Fruit fly (Drosophila melanogaster): ENCODE results near the gene wry.

Gene wry

DNA sequence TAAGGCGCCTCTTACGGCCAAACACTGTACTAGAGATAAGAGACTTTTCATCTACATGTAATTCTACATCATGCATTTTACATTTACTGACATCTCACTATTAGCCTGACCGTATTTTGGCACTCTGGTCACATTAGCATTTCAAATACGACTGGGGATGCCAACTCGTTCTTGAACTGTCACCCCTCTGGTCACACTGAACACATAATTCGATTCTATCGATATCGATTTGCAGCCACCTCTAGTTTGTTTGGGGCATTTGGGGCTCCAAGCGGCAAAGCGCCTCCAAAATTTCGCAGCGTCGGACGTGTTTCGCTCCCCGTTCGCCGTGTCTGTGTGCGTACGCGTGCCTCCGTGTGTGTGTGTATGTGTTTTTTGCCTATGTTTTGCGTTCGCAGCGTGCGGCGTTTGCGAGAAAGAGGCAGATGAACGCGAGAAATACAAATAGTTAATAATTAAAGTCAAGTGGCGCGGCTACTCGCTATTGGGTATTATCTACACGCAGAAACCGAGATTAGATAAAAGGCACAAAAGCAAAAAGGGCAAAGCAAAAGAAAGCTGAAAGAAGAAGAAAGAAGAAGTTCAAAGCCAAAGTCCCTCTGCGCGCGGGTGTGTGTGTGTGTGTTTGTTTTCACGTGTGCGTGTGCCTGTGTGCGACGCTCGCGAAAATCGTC lies 48.2 kb downstream of the wry start, which contains the start of gene Wdr62:
TSS of gene Wdr62 (plus strand) at position 214 of the 674 bp plus-strand sequence.
- TF ChIP-seq CG34406 (GFP tag; optimal IDR thresholded peaks at IDR 0.05) (peak; percentile 15), esn (GFP tag; optimal IDR thresholded peaks at IDR 0.05) (peak; percentile 53), Eip75B (GFP tag; optimal IDR thresholded peaks at IDR 0.05) (peak; percentile 46), ss (GFP tag; optimal IDR thresholded peaks at IDR 0.05) (peak; percentile 73 to 75), CG3032 (tag; optimal IDR thresholded peaks at IDR 0.05) (peak; percentile 23), CG15336 (GFP tag; IDR thresholded peaks at IDR 0.05) (peak; percentile 31; the same call in 1 of the 2 replicates), Lpt (GFP tag; optimal IDR thresholded peaks at IDR 0.05) (peak; percentile 16), dac (GFP tag; optimal IDR thresholded peaks at IDR 0.05) (peak; percentile 7), Blimp-1 (GFP tag; optimal IDR thresholded peaks at IDR 0.05) (no peak), CG1621 (tag; optimal IDR thresholded peaks at IDR 0.05) (peak; percentile 33), Hr39 (GFP tag; optimal IDR thresholded peaks at IDR 0.05) (no peak), acj6 (GFP tag; optimal IDR thresholded peaks at IDR 0.05) (no peak), CG7368 (GFP tag; optimal IDR thresholded peaks at IDR 0.05) (peak; percentile 28), salr (GFP tag; optimal IDR thresholded peaks at IDR 0.05) (peak in 1 of 2 experiments; percentile 44), Sox14 (GFP tag; optimal IDR thresholded peaks at IDR 0.05) (peak; percentile 40), OdsH (GFP tag; optimal IDR thresholded peaks at IDR 0.05) (no peak), pdm3 (GFP tag; optimal IDR thresholded peaks at IDR 0.05) (peak; percentile 40), CG6163 (GFP tag; IDR thresholded peaks at IDR 0.05) (peak; percentile 51; the same call in 1 of the 3 replicates), CG8319 (GFP tag; optimal IDR thresholded peaks at IDR 0.05) (no peak), net (GFP tag; optimal IDR thresholded peaks at IDR 0.05) (peak; percentile 64), svp (GFP tag) (peak; percentile 87), Sox102F (GFP tag; optimal IDR thresholded peaks at IDR 0.05) (peak; percentile 29), CG8119 (GFP tag; IDR thresholded peaks at IDR 0.05) (peak; percentile 52; the same call in 1 of the 3 replicates), fd59A (GFP tag; optimal IDR thresholded peaks at IDR 0.05) (no peak), CG6276 (GFP tag; optimal IDR thresholded peaks at IDR 0.05) (peak; percentile 69), Ets21C (GFP tag; optimal IDR thresholded peaks at IDR 0.05) (no peak), CG11762 (GFP tag; optimal IDR thresholded peaks at IDR 0.05; ENCODE audit: insufficient read depth) (no peak), Hr4 (GFP tag; optimal IDR thresholded peaks at IDR 0.05) (no peak), Ets96B (tag; optimal IDR thresholded peaks at IDR 0.05) (no peak), fd85E (GFP tag; optimal IDR thresholded peaks at IDR 0.05) (no peak), CG4318 (GFP tag; optimal IDR thresholded peaks at IDR 0.05) (no peak), eg (GFP tag; IDR thresholded peaks at IDR 0.05) (peak; percentile 62; the same call in 2 of the 3 replicates), CG11294 (GFP tag; IDR thresholded peaks at IDR 0.05) (no peak), CG10631 (GFP tag; optimal IDR thresholded peaks at IDR 0.05) (no peak), lz (GFP tag; optimal IDR thresholded peaks at IDR 0.05) (peak; percentile 21), CG31627 (GFP tag; optimal IDR thresholded peaks at IDR 0.05) (peak; percentile 23), dsx (GFP tag; optimal IDR thresholded peaks at IDR 0.05; ENCODE audit: poor library complexity, severe bottlenecking) (peak; percentile 17), CG8632 (GFP tag; optimal IDR thresholded peaks at IDR 0.05) (no peak), CG11902 (GFP tag; optimal IDR thresholded peaks at IDR 0.05) (no peak), Sox15 (GFP tag; optimal IDR thresholded peaks at IDR 0.05) (no peak), vri (GFP tag; optimal IDR thresholded peaks at IDR 0.05) (peak; percentile 30), cyc (GFP tag; optimal IDR thresholded peaks at IDR 0.05) (no peak), CG3919 (GFP tag; optimal IDR thresholded peaks at IDR 0.05) (peak; percentile 4), CG6808 (GFP tag; optimal IDR thresholded peaks at IDR 0.05) (peak; percentile 67), Eip78C (GFP tag) (peak; percentile 84), achi (GFP tag; optimal IDR thresholded peaks at IDR 0.05) (peak; percentile 18), CG6854 (GFP tag; optimal IDR thresholded peaks at IDR 0.05) (peak; percentile 53), Eip93F (GFP tag; optimal IDR thresholded peaks at IDR 0.05) (no peak), fkh (GFP tag; optimal IDR thresholded peaks at IDR 0.05) (peak; percentile 85), spab (GFP tag; optimal IDR thresholded peaks at IDR 0.05) (no peak), Smox (GFP tag; optimal IDR thresholded peaks at IDR 0.05) (peak; percentile 17)

Data from whole organism, prepupa.